Fruit fly (Drosophila melanogaster): ENCODE data around the gene dia.
A peak's percentile ranks its signal among the peaks of the same experiment; 100 is the strongest.

dia gene

DNA sequence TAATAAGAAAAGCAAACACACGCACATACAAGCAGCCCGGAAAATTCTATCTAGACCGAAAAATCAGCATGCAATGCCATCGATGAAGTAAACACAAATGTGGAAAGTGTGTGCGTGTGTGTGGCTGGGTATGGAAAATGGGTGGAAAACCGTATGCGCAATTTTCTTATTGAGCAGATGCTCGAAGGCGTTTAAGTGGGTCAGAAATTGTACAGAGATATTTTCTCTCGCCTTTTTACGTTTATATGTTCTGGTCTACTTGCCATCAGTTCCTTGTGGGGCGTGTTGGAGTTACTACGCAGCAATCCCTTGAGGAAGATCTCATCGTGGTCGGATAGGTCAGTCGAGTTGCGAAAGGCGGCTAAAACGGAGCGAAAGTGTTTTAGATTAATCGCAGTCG lies 37.8 kb downstream of the dia start:
- no peak for TF ChIP-seq ttk (optimal IDR thresholded peaks at IDR 0.05)
- no peak for TF ChIP-seq psq (optimal IDR thresholded peaks at IDR 0.05)
- TF ChIP-seq Myc (optimal IDR thresholded peaks at IDR 0.05): no peak
- no peak for TF ChIP-seq Sin3A (optimal IDR thresholded peaks at IDR 0.05)
- no peak for TF ChIP-seq insv (optimal IDR thresholded peaks at IDR 0.05)
- TF ChIP-seq h (optimal IDR thresholded peaks at IDR 0.05): no peak

DNA sequence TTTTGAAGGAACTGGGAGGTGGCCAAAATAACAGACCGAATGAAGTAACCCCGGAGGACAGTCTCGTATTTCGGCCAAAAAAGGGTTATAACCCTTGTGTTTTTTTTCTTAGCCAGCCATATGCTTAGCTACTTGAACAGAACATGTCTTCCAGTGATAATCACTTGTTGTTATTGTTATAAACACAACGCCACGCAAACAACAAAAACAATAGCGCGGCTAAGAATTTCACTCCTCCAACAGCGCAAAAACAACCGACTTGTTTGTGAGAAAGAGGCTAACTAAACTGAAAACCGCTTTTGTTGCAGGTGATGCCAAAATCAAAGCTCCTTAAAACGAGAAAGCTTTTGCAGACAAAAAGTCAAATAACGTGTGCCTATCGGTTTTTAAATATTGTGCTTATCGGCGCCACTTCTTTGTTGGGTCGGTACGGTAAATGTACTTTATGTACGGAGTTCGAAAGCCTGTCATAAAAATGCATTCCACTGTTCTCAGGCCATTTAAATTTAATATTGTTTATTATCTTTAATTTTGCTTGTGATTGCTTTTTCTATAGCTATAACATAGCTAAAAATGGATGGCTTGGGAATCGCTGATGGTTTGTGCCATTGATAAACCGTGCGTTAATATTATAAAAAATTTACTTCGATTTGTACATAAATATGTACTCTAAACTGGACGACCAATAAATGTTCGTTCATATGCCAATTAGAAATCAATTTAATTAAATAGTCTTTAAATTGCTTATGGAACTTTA lies 39.0 kb downstream of the dia start, which contains the start of gene vari:
Gene vari, minus strand, starts transcription at position 285 of the 757 bp plus-strand sequence.
- no peak for TF ChIP-seq ttk (optimal IDR thresholded peaks at IDR 0.05)
- TF ChIP-seq Sin3A (optimal IDR thresholded peaks at IDR 0.05): no peak
- TF ChIP-seq h (optimal IDR thresholded peaks at IDR 0.05): no peak
- TF ChIP-seq Myc (optimal IDR thresholded peaks at IDR 0.05): no peak
- no peak for TF ChIP-seq insv (optimal IDR thresholded peaks at IDR 0.05)
- TF ChIP-seq psq (optimal IDR thresholded peaks at IDR 0.05): no peak

DNA sequence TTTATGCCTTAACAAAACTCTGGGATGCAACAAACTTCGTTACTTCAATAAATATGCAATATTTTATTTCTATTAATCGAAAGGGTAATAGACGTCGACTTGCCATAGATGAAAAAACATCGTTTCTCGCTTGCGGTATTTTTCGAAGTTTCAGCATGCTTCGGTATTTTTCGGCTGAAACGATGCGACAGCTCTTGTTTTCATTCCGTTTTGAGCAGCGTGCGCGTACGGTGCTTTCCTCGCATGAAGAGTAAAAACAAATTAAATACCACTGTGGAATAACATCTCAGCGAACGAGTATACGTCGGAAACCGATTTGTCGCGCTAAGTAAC lies 39.5 kb downstream of the dia start, which contains the start of gene CG9328:
Gene CG9328, plus strand, starts transcription at position 201 of the 333 bp plus-strand sequence.
- TF ChIP-seq ttk (optimal IDR thresholded peaks at IDR 0.05): no peak
- no peak for TF ChIP-seq psq (optimal IDR thresholded peaks at IDR 0.05)
- TF ChIP-seq h (optimal IDR thresholded peaks at IDR 0.05): no peak
- TF ChIP-seq Myc (optimal IDR thresholded peaks at IDR 0.05): no peak
- TF ChIP-seq insv (optimal IDR thresholded peaks at IDR 0.05): no peak
- no peak for TF ChIP-seq Sin3A (optimal IDR thresholded peaks at IDR 0.05)

DNA sequence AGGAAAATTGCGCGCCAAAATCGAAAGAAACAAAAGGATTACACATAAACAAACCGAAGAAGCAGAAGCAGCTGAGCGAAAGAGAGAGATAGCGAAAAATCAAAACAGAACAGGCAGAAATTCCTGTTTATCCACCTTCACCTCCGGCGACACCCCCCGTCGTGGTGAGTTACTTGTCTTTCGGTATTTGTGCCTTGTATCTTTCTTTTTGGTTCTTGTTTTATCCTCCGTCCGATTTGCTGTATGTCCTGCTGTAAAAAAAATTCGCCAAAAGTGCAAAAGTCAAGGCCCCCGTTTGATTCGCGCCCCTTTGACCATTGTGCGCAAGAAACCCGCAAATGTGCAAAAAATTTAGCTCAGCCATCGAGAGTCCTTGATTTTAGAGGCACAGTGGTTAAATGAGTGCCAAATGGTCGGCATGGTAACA lies 40.4 kb downstream of the dia start:
- no peak for TF ChIP-seq Myc (optimal IDR thresholded peaks at IDR 0.05)
- TF ChIP-seq h (optimal IDR thresholded peaks at IDR 0.05): no peak
- no peak for TF ChIP-seq psq (optimal IDR thresholded peaks at IDR 0.05)
- no peak for TF ChIP-seq insv (optimal IDR thresholded peaks at IDR 0.05)
- no peak for TF ChIP-seq Sin3A (optimal IDR thresholded peaks at IDR 0.05)
- no peak for TF ChIP-seq ttk (optimal IDR thresholded peaks at IDR 0.05)

DNA sequence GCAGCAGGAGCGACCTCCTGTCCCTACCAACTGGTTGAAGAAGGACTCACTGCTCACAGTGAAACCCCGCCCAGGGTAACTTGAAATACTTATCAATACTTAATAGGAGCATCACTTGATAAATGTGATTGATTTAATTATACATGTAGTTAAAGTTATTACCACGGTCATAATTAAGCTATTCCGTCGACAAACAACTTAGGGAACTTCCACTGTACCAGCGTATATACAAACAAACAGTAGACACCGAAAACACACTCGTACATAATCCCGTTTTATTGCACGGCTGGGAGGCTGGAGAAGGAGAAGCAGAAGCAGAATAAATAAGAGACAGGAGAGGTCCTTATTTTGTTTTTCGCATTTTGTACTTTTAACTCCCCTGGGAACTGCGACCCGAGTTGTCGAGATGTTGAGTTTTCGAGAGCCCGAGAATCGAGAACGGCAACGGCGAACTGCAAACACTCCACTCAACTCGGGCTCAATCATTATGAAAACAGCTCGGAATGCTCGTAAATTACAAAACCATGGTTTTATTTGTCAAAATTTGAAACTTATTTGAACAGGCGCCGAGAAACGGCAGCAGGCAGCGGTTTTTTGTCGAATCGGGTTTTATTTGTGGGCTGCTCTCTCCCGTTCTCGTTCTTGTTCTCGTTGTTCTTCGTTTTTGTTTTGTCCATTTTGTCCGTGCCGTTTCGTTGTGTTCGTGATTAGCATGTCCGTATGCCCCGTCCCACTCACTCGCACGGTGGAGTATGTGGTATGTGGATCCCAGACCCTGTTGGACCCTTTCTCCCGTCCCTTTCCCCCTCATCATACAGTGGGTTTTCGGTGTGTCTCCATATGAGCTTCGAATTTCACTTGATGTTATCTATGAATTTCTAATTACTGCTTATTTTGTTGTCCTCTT lies 42.3 kb downstream of the dia start:
- no peak for TF ChIP-seq Sin3A (optimal IDR thresholded peaks at IDR 0.05)
- peak; percentile 42 for TF ChIP-seq psq (optimal IDR thresholded peaks at IDR 0.05)

DNA sequence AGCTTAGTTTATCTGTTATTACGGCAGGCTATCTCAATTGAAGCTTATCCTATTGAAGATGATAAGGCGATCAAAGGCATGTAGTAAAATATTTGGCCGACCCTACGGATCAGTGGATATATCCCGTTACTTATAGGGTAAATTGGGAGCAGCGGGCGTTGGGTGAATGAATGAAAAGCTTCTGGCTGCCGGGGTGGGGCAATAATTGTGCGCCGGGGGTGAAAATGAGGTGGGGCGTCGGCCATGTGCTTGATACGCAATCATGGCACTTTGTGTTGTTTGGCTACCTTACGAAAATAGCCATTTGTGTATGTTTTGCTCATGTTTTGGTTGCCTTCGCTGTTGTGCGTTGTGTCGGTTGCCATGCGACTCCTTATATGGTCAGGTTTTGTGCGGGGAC lies 43.9 kb downstream of the dia start:
- TF ChIP-seq psq (optimal IDR thresholded peaks at IDR 0.05): no peak
- TF ChIP-seq ttk (optimal IDR thresholded peaks at IDR 0.05): no peak
- TF ChIP-seq Myc (optimal IDR thresholded peaks at IDR 0.05): no peak
- no peak for TF ChIP-seq Sin3A (optimal IDR thresholded peaks at IDR 0.05)
- TF ChIP-seq insv (optimal IDR thresholded peaks at IDR 0.05): no peak
- no peak for TF ChIP-seq h (optimal IDR thresholded peaks at IDR 0.05)

DNA sequence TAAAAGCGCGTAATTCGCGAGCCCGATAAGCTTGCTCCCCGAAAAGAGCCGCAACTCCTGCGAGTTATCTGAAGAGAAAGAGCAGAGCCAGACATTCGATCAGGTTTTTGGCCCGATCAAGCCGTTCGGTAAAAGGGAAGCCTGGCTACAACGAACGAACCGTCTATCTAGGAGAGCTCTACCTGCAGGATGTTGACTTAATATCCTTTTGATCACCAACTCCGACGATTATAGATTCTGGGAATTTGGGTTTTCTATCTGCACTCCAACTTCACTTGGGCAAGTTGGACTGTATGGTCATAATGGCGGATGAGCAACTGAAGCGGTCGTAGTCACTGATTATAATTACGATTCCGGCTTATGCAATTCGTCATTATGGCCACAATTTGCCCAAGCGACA lies 44.3 kb downstream of the dia start:
- TF ChIP-seq ttk (optimal IDR thresholded peaks at IDR 0.05) (no peak), h (optimal IDR thresholded peaks at IDR 0.05) (no peak), Myc (optimal IDR thresholded peaks at IDR 0.05) (no peak), insv (optimal IDR thresholded peaks at IDR 0.05) (no peak), psq (optimal IDR thresholded peaks at IDR 0.05) (no peak), Sin3A (optimal IDR thresholded peaks at IDR 0.05) (no peak)

DNA sequence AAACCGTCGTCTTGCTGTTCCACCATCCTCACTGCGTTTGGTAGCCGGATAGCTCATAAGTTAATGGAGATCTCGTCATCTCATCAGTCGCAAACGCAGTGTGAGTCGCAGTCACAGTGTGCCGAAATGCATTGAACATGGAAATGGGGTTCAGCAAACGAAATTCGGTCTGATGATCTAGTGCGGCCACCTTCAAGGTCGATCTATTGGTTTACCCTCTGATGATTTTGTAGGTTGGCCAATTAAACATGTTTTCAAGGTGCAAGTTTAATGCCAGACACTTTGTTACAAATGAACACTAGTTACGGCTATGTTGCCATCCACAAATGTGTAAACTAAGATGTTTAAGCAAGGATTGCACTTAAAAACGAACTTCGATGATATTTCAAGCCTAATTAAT lies 44.9 kb downstream of the dia start:
- TF ChIP-seq Myc (optimal IDR thresholded peaks at IDR 0.05) (no peak), h (optimal IDR thresholded peaks at IDR 0.05) (no peak), psq (optimal IDR thresholded peaks at IDR 0.05) (no peak), insv (optimal IDR thresholded peaks at IDR 0.05) (no peak), ttk (optimal IDR thresholded peaks at IDR 0.05) (no peak), Sin3A (optimal IDR thresholded peaks at IDR 0.05) (no peak)

DNA sequence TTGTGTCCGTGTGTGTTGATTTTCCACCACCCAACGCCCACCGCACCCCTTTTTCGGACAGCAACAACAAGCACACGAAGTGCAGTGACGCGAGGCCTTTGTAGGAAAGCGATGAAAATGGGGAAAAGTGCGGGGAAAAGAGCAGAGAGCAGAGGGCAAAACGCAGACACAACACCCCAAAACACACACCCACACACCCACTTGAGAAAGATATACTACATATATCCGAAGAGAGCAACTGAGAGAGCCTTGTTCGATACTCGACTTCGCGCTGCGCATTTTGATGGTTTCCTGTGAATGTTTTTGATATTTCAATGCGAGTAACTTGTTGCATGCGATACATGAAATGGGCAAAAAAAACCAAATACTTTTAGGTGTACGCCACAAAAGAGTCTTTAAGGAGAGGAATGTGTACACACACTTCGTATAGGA lies 45.8 kb downstream of the dia start:
- TF ChIP-seq h (optimal IDR thresholded peaks at IDR 0.05) (no peak), Sin3A (optimal IDR thresholded peaks at IDR 0.05) (no peak), Myc (optimal IDR thresholded peaks at IDR 0.05) (no peak), ttk (optimal IDR thresholded peaks at IDR 0.05) (no peak), insv (optimal IDR thresholded peaks at IDR 0.05) (no peak), psq (optimal IDR thresholded peaks at IDR 0.05) (no peak)

DNA sequence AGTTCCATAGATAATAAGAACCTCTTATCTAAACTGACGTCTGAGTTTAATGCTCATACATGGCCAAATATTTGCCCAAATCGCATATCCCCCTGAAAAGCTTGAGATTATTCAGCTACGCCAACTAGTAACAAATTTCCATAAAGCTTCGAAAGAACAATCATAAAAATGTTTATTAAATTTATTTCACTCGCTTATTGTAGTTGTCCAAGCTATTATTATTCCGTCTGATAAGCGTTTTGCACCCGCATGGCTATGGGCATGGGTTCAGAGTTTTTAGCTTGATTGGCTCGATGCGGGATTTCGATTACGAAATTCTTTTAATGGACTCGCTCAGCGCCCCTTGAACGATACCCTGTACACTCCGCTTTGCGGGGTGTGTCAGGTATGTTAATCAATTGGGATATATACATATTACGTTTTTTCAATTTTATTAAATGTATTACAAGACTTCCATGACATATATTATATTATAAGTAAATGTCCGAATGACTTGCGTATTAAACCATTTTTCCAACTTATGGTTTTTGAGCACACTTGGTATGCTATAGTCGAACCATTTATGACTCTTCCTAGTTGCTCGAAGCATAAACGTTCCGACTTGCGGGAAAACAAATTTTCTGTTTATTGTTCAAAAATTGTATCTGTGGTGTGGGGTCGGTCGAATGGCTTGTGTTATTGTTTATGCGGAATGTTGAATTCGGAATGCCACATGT lies 47.8 kb downstream of the dia start:
- TF ChIP-seq ttk (optimal IDR thresholded peaks at IDR 0.05): no peak

DNA sequence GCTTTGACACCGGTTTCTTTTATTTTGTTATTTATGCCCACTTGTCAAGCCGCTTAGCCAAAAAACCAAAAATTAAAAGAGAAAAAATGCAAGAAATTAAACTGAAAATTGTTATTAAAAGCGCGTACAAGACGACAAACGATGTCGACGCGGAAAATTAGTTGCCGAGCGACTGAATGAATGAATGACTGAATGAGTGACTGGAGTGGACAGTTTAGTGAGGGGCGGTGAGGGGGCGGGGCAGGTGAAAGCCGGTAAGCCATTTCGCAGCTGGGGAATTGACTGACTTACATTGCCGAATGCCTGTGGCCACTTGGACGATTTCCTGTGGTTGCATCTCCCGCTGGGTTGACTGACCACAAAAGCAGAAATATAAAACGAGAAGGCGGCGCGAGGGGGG lies 48.7 kb downstream of the dia start:
- TF ChIP-seq h (optimal IDR thresholded peaks at IDR 0.05): no peak
- no peak for TF ChIP-seq Sin3A (optimal IDR thresholded peaks at IDR 0.05)
- TF ChIP-seq Myc (optimal IDR thresholded peaks at IDR 0.05): no peak
- no peak for TF ChIP-seq insv (optimal IDR thresholded peaks at IDR 0.05)
- TF ChIP-seq psq (optimal IDR thresholded peaks at IDR 0.05): no peak

All from Kc167 (cell line).